Fruit fly (Drosophila melanogaster): ENCODE measurements around the gene ifc.

Gene ifc

dm6 chr2L:6019352-6020131 is 33.4 kb downstream of the ifc start, which contains the start of gene H2.0 (continued):
- TF ChIP-seq Hr3 (GFP tag; optimal IDR thresholded peaks at IDR 0.05), result peak; percentile 8
- TF ChIP-seq CG11695 (GFP tag; IDR thresholded peaks at IDR 0.05), result 0 out of 3 replicates have a peak, but pooled peaks have one; percentile 28
- TF ChIP-seq CG31224 (GFP tag; IDR thresholded peaks at IDR 0.05), result 0 out of 2 replicates have a peak, but pooled peaks have one; percentile 26
- TF ChIP-seq lilli (GFP tag; optimal IDR thresholded peaks at IDR 0.05), result peak; percentile 22
- no peak for TF ChIP-seq mirr (GFP tag; optimal IDR thresholded peaks at IDR 0.05)
- TF ChIP-seq CG14710 (tag; optimal IDR thresholded peaks at IDR 0.05), result peak; percentile 46
- peak; percentile 74 for TF ChIP-seq CG18262 (tag; optimal IDR thresholded peaks at IDR 0.05)
- peak; percentile 79 for TF ChIP-seq HLHmδ (GFP tag; optimal IDR thresholded peaks at IDR 0.05)
- 0 out of 2 replicates have a peak, but pooled peaks have one; percentile 11 for TF ChIP-seq Rfx (GFP tag; IDR thresholded peaks at IDR 0.05)
- 0 out of 3 replicates have a peak, but pooled peaks have one; percentile 16 for TF ChIP-seq Optix (GFP tag; IDR thresholded peaks at IDR 0.05)
- TF ChIP-seq CG13424 (tag; optimal IDR thresholded peaks at IDR 0.05), result peak; percentile 23
- no peak for TF ChIP-seq ase (GFP tag; IDR thresholded peaks at IDR 0.05)
- TF ChIP-seq grn (GFP tag; optimal IDR thresholded peaks at IDR 0.05), result peak; percentile 24
- TF ChIP-seq eyg (GFP tag; optimal IDR thresholded peaks at IDR 0.05), result no peak
- peak; percentile 52 for TF ChIP-seq abd-A (tag; optimal IDR thresholded peaks at IDR 0.05)
- no peak for TF ChIP-seq ssp (GFP tag; IDR thresholded peaks at IDR 0.05)
- TF ChIP-seq gsb-n (tag; optimal IDR thresholded peaks at IDR 0.05), result peak; percentile 10
- TF ChIP-seq nmo (GFP tag; optimal IDR thresholded peaks at IDR 0.05), result peak; percentile 59
- peak; percentile 30 for TF ChIP-seq CG4820 (GFP tag; optimal IDR thresholded peaks at IDR 0.05)
- peak; percentile 42 for TF ChIP-seq CG6813 (GFP tag; optimal IDR thresholded peaks at IDR 0.05)
- peak; percentile 74 for TF ChIP-seq kni (GFP tag; optimal IDR thresholded peaks at IDR 0.05)
- TF ChIP-seq CG15514 (GFP tag; optimal IDR thresholded peaks at IDR 0.05), result no peak
- TF ChIP-seq danr (GFP tag; IDR thresholded peaks at IDR 0.05), result 0 out of 2 replicates have a peak, but pooled peaks have one; percentile 11
- TF ChIP-seq D (optimal IDR thresholded peaks at IDR 0.05), result no peak
- peak; percentile 46 for TF ChIP-seq D (GFP tag; optimal IDR thresholded peaks at IDR 0.05)
- TF ChIP-seq yki (optimal IDR thresholded peaks at IDR 0.05), result no peak
- peak; percentile 62 for TF ChIP-seq CG8478 (optimal IDR thresholded peaks at IDR 0.05)
- TF ChIP-seq Deaf1 (tag; optimal IDR thresholded peaks at IDR 0.05), result peak; percentile 79
- peak; percentile 53 for TF ChIP-seq Awh (GFP tag; IDR thresholded peaks at IDR 0.05)
- peak; percentile 67 for TF ChIP-seq row (GFP tag; IDR thresholded peaks at IDR 0.05)
- TF ChIP-seq D19A (tag; optimal IDR thresholded peaks at IDR 0.05), result peak; percentile 35
- no peak for TF ChIP-seq sc (optimal IDR thresholded peaks at IDR 0.05)
- peak; percentile 37 for TF ChIP-seq sc (GFP tag; optimal IDR thresholded peaks at IDR 0.05)
- TF ChIP-seq CG12769 (tag; optimal IDR thresholded peaks at IDR 0.05), result peak; percentile 34
- TF ChIP-seq CG34422 (GFP tag; IDR thresholded peaks at IDR 0.05), result no peak
- no peak for TF ChIP-seq stwl (tag; optimal IDR thresholded peaks at IDR 0.05)
- TF ChIP-seq CG30403 (GFP tag; optimal IDR thresholded peaks at IDR 0.05), result peak; percentile 42
- TF ChIP-seq chif (GFP tag; optimal IDR thresholded peaks at IDR 0.05), result peak in 1 of 2 experiments; percentile 49
- TF ChIP-seq hkb (optimal IDR thresholded peaks at IDR 0.05), result no peak
- 0 out of 2 replicates have a peak, but pooled peaks have one; percentile 24 for TF ChIP-seq hkb (GFP tag; IDR thresholded peaks at IDR 0.05)
- peak; percentile 21 for TF ChIP-seq CG3407 (GFP tag; optimal IDR thresholded peaks at IDR 0.05)
- peak; percentile 21 for TF ChIP-seq ATbp (GFP tag; optimal IDR thresholded peaks at IDR 0.05)
- no peak for TF ChIP-seq sqz (GFP tag; optimal IDR thresholded peaks at IDR 0.05)
- TF ChIP-seq aop (GFP tag; IDR thresholded peaks at IDR 0.05), result peak; percentile 73; the same call in 1 of the 2 replicates
- no peak for TF ChIP-seq CG4617 (GFP tag; optimal IDR thresholded peaks at IDR 0.05; ENCODE audit: borderline replicate concordance)
- peak; percentile 41 for TF ChIP-seq CG1602 (GFP tag; optimal IDR thresholded peaks at IDR 0.05)
- no peak for TF ChIP-seq caup (GFP tag; optimal IDR thresholded peaks at IDR 0.05; ENCODE audit: severe bottlenecking)
- peak; percentile 10 for TF ChIP-seq tin (GFP tag; optimal IDR thresholded peaks at IDR 0.05)
- peak; percentile 11 for TF ChIP-seq shn (GFP tag; optimal IDR thresholded peaks at IDR 0.05)
- peak; percentile 27 for TF ChIP-seq CG10267 (tag; optimal IDR thresholded peaks at IDR 0.05)

All from whole organism, embryonic.